Worm (Caenorhabditis elegans): ENCODE measurements around the gene C16C8.25.

DNA sequence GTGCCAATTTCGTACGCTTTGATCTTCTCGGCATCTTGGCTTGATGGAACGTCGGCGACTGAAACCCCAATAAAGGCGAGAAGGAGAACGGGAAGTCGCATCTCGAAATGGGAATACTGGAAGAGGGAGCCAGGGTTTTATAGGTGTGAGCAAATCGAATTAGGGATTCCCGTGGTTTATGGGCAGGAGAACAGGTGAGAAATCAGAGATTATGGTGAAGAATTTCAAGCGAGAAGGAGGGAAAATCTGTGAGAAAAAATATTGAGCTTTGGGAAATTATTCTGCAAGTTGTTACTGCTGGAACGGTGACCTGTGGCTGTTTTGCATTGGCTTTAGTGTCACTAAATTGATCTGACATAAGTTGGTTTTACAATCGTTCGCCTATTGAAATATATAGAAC is 22.6 kb downstream of the C16C8.25 start, which contains the start of gene Y49F6B.13:
- no peak for TF ChIP-seq cog-1 (tag; optimal IDR thresholded peaks at IDR 0.05)
- no peak for TF ChIP-seq ztf-23 (GFP tag; IDR thresholded peaks at IDR 0.05)
- TF ChIP-seq ref-1 (GFP tag; conservative IDR thresholded peaks at IDR 0.05), result no peak
- TF ChIP-seq ztf-29 (GFP tag; IDR thresholded peaks at IDR 0.05), result no peak
- no peak for TF ChIP-seq med-1 (GFP tag; optimal IDR thresholded peaks at IDR 0.05; ENCODE audit: insufficient read depth)

Data from whole organism, midembryonic.